Fruit fly (Drosophila melanogaster) S2 (cell line): ENCODE data around the gene CG7384.

ENCODE experiments used
- CG8478 ChIP-seq: fragments of >200 bp; optimal IDR thresholded peaks from 2 replicates; lab custom pipeline; 2018
- CTCF ChIP-seq, 2 experiments: fragments of >200 bp; optimal IDR thresholded peaks; 2 replicates each; lab custom pipeline; 2018

CG7384 gene

dm6 chr2L:10502862-10503261 is 7.4 kb downstream of the CG7384 start:
- TF ChIP-seq CTCF (optimal IDR thresholded peaks at IDR 0.05; lab: Kevin White, UChicago) (no peak), CG8478 (lab: Kevin White, UChicago) (no peak)

DNA sequence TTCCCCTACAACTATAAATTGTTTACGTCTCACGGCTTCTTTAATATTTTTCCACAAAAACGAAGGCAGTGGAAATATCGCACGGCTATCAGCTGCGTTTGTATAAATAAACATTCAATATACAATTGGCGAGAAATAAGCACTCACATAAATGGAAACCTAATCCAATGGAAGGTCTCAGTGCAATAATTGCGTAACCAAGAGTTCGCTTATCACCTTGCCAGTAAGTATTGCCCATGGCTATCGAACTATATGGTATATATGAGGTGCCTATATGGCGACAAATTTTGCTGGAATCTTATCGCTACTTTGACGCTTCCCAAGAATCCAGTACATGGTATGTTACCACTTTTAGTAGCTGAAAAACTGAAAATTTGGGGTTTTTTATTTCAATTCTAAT is 8.0 kb downstream of the CG7384 start:
- TF ChIP-seq CTCF (optimal IDR thresholded peaks at IDR 0.05; lab: Kevin White, UChicago), result no peak
- no peak for TF ChIP-seq CG8478 (lab: Kevin White, UChicago)

DNA sequence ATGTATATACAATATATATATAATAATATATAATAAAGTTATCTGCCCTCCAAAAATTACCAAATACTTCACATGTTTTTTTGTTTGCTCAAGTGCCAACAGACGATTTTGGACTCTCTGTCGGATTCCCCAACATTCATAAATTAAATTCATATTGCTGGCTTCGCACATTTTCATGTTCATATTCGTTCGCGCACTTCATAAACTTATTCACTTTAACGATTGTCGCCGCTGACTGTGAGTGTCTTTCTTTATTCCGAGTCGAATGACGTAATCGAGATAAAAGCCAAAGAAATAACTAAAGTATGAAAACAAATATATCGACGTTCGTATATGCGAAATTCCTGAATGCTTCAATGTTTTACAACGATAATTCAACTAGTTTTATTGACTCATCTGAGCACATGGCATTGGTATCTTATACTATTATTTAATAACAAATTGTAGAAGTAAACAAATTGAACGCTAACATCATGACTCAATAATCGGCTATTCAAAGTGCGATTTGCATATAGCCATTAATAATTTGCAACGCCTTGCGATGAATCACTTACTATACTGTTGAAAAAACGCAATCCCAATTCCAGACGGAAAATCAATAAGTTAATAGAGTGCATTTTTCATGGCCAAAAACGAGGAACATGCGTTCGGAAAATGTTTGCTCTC is 9.8 kb downstream of the CG7384 start:
- TF ChIP-seq CG8478 (lab: Kevin White, UChicago) (no peak), CTCF (optimal IDR thresholded peaks at IDR 0.05; lab: Kevin White, UChicago) (no peak)

DNA sequence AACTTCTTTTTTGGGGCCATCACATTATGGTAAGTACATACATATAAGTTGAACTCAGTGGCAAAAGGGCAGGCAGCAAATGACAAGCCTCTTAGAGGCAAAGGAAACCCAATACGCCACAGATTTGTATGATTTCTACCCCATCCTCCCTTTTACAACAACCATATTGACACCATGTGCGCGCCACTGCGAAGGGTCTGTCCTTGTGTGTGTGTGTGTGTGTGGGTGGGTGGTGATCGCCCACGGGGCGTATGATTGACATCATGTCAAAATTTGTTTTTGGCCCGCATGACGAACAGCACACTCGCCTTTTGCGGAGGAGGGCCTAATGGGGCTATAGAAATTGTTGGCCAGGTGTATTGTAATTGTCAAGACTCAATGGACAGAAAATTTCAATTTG is 10.6 kb downstream of the CG7384 start:
- TF ChIP-seq CTCF (optimal IDR thresholded peaks at IDR 0.05; lab: Kevin White, UChicago), result no peak
- TF ChIP-seq CG8478 (lab: Kevin White, UChicago), result no peak

DNA sequence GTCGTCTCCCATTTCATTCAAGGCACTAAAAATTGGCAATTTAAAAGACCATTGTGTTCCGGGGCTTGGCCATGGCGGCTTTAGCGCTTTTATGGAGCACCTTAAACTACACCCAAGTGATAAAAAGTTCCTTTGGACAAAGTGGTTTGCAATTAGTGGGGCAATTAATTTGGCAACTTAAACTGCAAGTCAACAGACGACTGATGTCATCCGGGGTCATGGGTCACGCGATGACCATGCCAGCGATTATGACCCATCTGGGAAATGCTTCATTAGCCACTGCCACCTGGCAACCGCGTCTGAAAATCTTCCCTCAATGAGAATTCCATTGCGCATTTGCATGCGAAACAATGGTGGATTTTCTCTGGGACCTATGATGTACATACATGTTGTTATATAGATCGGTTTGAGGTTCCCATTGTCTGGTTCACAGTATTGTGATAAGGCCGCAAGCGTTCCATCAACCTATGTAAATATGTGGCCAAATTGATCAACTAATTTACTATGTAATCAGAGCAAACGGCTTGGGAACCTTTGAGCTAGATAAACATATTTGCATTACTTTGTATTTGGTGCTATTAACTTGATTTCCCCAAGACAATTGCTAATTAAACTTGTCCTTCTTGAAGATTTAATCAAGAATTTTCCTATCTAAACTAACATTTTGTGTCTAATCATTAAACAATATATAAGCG is 13.0 kb downstream of the CG7384 start:
- no peak for TF ChIP-seq CG8478 (lab: Kevin White, UChicago)
- no peak for TF ChIP-seq CTCF (optimal IDR thresholded peaks at IDR 0.05; lab: Kevin White, UChicago)

DNA sequence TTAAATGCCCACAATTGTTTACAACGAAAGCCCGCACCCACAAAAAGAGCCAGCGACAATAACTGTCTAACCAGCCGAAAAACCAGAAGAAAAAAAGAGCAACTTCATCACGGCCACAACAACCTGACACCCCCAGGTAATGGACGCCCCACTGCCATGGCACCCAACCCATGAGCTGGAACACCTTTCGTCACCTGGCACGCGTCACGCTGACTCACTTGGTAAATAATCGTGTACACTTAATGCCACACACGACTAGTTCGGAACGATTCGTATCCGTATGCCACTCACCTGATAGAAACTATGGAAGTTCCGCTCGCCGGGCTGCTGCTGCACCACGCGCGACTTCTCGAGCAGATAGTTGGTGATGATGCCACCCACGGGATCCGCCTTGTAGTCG is 13.9 kb downstream of the CG7384 start:
- no peak for TF ChIP-seq CTCF (optimal IDR thresholded peaks at IDR 0.05; lab: Kevin White, UChicago)
- no peak for TF ChIP-seq CG8478 (lab: Kevin White, UChicago)

DNA sequence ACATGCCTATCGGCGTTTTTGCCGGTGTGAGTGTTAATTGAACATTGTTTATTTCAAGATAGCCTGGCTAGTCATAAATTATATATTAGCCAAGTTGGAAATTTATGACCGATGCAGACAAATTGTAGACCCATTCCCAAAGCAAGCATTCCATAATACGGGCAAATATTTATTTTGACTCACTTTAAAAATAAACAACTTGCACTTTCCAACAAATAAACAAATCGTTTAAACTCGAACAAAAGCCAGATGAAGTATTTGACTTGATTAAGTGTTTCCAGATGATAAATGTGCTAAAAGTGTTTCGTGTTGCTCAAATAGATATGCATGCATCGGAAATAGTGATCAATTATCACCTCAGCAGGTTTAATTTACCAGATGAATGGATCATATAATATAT is 14.8 kb downstream of the CG7384 start:
- TF ChIP-seq CTCF (optimal IDR thresholded peaks at IDR 0.05; lab: Kevin White, UChicago), result no peak
- no peak for TF ChIP-seq CG8478 (lab: Kevin White, UChicago)

- TF ChIP-seq CTCF (optimal IDR thresholded peaks at IDR 0.05; lab: Kevin White, UChicago), result no peak
Measured at dm6 chr2L:10491354-10491753, 18.9 kb downstream of the CG7384 start, which contains the start of gene CG13144. Gene CG13144 (minus strand): TSS chr2L:10491454.

DNA sequence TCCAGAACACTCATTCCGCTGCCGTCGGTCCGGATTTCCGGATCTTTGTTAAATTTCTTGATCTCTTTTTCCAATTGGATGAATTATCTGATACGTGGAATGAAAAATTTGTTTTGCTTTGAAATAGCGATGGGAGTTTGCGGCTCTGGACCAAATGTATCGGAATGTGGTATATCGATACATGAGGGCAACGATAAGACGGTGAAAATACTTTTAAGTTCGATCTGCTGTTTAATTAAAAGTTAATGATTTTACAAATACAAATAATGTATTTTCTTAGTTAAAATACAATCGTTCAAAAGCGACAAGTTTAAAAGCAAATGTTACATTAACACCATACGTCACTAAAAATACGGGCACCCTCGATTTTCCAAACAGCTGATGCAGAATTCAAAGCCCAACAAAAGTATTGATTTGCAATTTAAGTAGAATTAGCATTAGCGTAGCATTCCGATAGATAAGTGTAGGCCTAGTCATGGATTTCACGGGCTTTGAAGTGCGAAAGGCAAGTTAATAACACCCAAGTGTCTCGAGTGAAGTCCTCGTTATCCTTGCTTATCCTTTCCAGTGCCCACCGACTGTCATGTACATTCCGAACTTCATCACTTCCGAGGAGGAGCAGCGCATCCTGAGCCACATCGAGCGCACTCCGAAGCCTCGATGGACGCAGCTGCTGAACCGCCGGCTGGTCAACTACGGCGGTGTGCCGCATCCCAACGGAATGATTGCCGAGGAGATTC is 21.6 kb downstream of the CG7384 start, which contains the start of the genes Cog4 and CG6144:
Cog4 (minus strand) TSS at position 139 of the 740 bp plus-strand sequence.
CG6144 (plus strand) TSS at position 211 of the 740 bp plus-strand sequence.
- TF ChIP-seq CTCF (optimal IDR thresholded peaks at IDR 0.05; lab: Kevin White, UChicago) (no peak), CG8478 (lab: Kevin White, UChicago) (no peak)

DNA sequence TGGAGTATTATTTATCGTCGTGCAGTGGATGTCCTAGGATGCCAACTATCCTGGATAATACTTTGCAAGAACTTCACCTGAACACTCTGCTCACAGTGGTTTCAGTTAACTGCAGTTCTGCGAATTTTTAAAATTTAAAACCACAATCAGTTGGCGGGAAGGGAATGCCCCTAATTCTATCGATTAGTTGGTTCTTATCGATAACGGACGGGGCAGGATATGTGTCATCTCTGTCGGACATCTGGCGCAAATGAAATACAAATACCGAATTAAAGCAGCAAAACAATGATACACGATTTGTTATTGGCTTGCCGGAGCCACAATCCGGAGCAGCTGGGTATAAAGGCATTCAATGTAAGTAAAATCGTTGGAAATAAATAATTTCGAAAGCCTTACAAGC is 27.2 kb downstream of the CG7384 start, which contains the start of gene Grip75:
Grip75 (plus strand) TSS at position 223 of the 400 bp plus-strand sequence.
- TF ChIP-seq CG8478 (lab: Kevin White, UChicago) (no peak), CTCF (optimal IDR thresholded peaks at IDR 0.05; lab: Kevin White, UChicago) (no peak)

- no peak for TF ChIP-seq CG8478 (lab: Kevin White, UChicago)
- no peak for TF ChIP-seq CTCF (optimal IDR thresholded peaks at IDR 0.05; lab: Kevin White, UChicago)
Measured at dm6 chr2L:10479859-10480258, 30.4 kb downstream of the CG7384 start.

DNA sequence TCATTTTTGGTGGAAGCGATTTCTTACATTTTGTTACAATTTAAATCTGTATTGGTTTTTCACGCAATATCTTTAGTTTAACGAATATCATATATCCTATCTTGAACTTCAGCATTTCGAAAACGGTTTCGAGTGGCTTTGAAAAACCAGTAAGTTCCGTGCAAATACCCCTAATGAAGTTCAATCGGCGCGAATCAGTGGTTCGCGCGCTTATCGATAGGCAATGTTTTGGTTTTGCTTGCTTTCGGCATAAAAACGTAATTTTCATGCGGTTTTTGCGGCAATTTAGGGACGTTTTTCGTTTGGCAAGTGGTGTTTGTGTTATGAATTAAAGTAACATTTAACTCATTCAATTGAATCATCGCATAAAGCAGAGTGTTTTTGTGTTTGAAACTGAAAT is 33.4 kb downstream of the CG7384 start, which contains the start of gene RluA-2:
RluA-2 (plus strand) TSS at position 195 of the 400 bp plus-strand sequence.
- no peak for TF ChIP-seq CG8478 (lab: Kevin White, UChicago)
- no peak for TF ChIP-seq CTCF (optimal IDR thresholded peaks at IDR 0.05; lab: Kevin White, UChicago)

DNA sequence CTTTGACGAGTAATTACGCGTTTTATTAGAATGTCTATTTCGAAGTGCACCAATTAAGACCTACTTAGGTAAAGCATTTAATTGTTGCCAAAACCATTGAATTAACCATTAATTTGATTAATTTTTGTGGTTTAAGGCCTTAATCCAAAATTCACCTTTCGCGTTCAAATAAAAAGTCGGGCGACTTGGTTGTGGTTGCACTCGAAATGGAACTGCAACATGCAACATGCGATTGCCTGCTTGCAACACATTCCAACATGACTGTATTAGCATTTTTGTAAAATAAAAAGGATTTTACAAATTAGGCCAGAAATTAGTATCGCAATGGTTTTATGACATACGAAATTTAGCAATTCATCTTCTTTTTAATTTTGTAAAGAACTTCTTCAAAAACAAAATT is 35.4 kb downstream of the CG7384 start:
- TF ChIP-seq CG8478 (lab: Kevin White, UChicago), result no peak
- TF ChIP-seq CTCF (optimal IDR thresholded peaks at IDR 0.05; lab: Kevin White, UChicago), result no peak

DNA sequence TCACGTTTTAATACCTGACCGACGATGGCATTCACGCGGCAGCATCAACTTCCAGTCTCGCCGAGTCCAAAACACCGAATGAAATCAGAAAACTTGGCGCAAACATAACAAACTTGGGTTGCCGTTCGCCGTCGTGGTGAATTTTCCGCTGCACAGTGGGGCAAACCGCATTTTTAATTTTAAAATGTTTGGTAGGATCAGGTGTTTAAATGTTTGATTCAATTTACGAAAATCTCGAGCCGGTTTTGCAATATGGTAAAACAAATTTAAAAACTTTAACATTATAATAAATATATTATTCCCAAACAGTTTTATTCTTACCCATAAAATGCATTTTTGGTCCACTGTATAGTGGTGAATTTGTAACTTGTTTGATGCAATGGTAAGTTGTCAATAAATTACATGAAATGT is 36.0 kb downstream of the CG7384 start, which contains the start of gene RluA-1:
RluA-1 (minus strand) TSS at position 82 of the 411 bp plus-strand sequence.
- TF ChIP-seq CTCF (optimal IDR thresholded peaks at IDR 0.05; lab: Kevin White, UChicago) (no peak), CG8478 (lab: Kevin White, UChicago) (no peak)

- TF ChIP-seq CTCF (optimal IDR thresholded peaks at IDR 0.05; lab: Kevin White, UChicago), result no peak
- TF ChIP-seq CG8478 (lab: Kevin White, UChicago), result no peak
Measured at dm6 chr2L:10472257-10472656, 38.0 kb downstream of the CG7384 start.
